Worm (Caenorhabditis elegans) whole organism, L3 larva: Measurements from ENCODE around the gene R160.3.
"Not testable (repeated sequence)": the region's sequence is repeated elsewhere in the genome, so short reads cannot be mapped to it uniquely, and the experiment has no call there.

ENCODE experiments used
- ceh-82 ChIP-seq: fragments of 150-350 bp; optimal IDR thresholded peaks from 2 replicates; lab custom pipeline; 2014; ENCODE audit warnings: missing biosample characterization, missing genetic modification characterization
- egl-27 ChIP-seq: sonication (generic microtip); optimal IDR thresholded peaks from 4 replicates; lab custom pipeline; 2017; ENCODE audit warnings: missing biosample characterization, missing genetic modification reagents, missing genetic modification characterization
- elt-1 ChIP-seq: fragments of 150-350 bp; optimal IDR thresholded peaks from 2 replicates; lab custom pipeline; 2014; ENCODE audit warnings: missing biosample characterization, missing genetic modification characterization
- fos-1 ChIP-seq: fragments of 150-350 bp; optimal IDR thresholded peaks from 2 replicates; lab custom pipeline; 2014; ENCODE audit warnings: missing biosample characterization, missing genetic modification characterization
- lin-39 ChIP-seq: fragments of 150-350 bp; optimal IDR thresholded peaks from 2 replicates; lab custom pipeline; 2018; ENCODE audit warnings: missing biosample characterization, missing genetic modification reagents, missing genetic modification characterization
- nhr-237 ChIP-seq: fragments of 150-350 bp; optimal IDR thresholded peaks from 2 replicates; lab custom pipeline; 2014; ENCODE audit warnings: missing biosample characterization, missing genetic modification characterization
- nhr-28 ChIP-seq: fragments of 150-350 bp; optimal IDR thresholded peaks from 2 replicates; lab custom pipeline; 2014; ENCODE audit warnings: missing biosample characterization, missing genetic modification characterization
- nhr-76 ChIP-seq: fragments of 150-350 bp; sonication (generic microtip); optimal IDR thresholded peaks from 5 replicates; lab custom pipeline; 2014; ENCODE audit warnings: missing biosample characterization, missing genetic modification characterization
- nhr-77 ChIP-seq: fragments of 150-350 bp; optimal IDR thresholded peaks from 2 replicates; lab custom pipeline; 2014; ENCODE audit warnings: missing biosample characterization, missing genetic modification characterization
- pqm-1 ChIP-seq: fragments of 150-350 bp; optimal IDR thresholded peaks from 2 replicates; lab custom pipeline; 2017; ENCODE audit warnings: missing biosample characterization, missing genetic modification characterization, inconsistent platforms
- unc-39 ChIP-seq: sonication (generic microtip); optimal IDR thresholded peaks from 4 replicates; lab custom pipeline; 2017; ENCODE audit warnings: missing biosample characterization, missing genetic modification characterization
- unc-62 ChIP-seq: fragments of 150-350 bp; sonication (generic microtip); optimal IDR thresholded peaks from 4 replicates; lab custom pipeline; 2014; ENCODE audit warnings: missing biosample characterization, missing genetic modification reagents, missing genetic modification characterization
- zag-1 ChIP-seq: fragments of 150-350 bp; optimal IDR thresholded peaks from 2 replicates; lab custom pipeline; 2014; ENCODE audit warnings: missing biosample characterization, missing genetic modification characterization
- ztf-11 ChIP-seq: fragments of 150-350 bp; optimal IDR thresholded peaks from 2 replicates; lab custom pipeline; 2014; ENCODE audit warnings: missing biosample characterization, missing genetic modification characterization

ce11 chrX:4335950-4336349 is 30.2 kb downstream of the R160.3 start, which contains the start of gene cst-2:
- TF ChIP-seq egl-27; nhr-237; unc-62 (GFP tag; lab: Kevin White, UChicago); nhr-28 (tag; lab: Kevin White, UChicago); ztf-11 (tag; lab: Kevin White, UChicago); zag-1 (tag; lab: Kevin White, UChicago); ceh-82 (tag; lab: Kevin White, UChicago); fos-1 (tag; lab: Kevin White, UChicago); unc-39 (tag; lab: Kevin White, UChicago); nhr-76; nhr-77 (tag; lab: Kevin White, UChicago); lin-39 (tag; lab: Kevin White, UChicago); elt-1; pqm-1 (tag; lab: Kevin White, UChicago): not testable (repeated sequence)
